Fruit fly (Drosophila melanogaster): Measurements from ENCODE around the gene Chc.

DNA sequence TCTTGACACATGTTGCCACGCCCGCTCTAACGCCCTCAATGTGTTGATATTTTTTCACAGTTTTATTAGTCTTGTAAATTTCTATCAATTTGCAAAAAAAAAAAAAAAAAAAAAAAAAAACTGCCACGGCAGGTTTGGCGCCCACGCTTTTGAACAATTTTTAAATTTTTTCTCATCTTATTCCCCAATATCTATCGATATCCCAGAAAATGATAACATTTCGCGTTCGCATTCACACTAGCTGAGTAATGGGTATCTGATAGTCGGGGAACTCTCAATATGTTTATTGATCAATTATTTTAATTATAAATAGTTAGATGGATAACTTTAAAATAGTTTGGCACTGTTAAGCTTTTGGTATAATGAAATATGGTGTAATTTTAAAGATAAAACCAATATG is 6.1 kb upstream of the Chc start:
- TF ChIP-seq usp (GFP tag; optimal IDR thresholded peaks at IDR 0.05) (no peak), EcR (GFP tag; optimal IDR thresholded peaks at IDR 0.05) (no peak), CG8478 (optimal IDR thresholded peaks at IDR 0.05) (no peak), psq (optimal IDR thresholded peaks at IDR 0.05) (no peak)

Data from whole organism.